Fruit fly (Drosophila melanogaster) whole organism, wandering third instar larva: Measurements from ENCODE around the gene CG4949.
A peak's percentile ranks its signal among the peaks of the same experiment; 100 is the strongest.

Source experiments
- Abd-B ChIP-seq: fragments of >200 bp; optimal IDR thresholded peaks from 2 replicates; lab custom pipeline; 2017; ENCODE audit warnings: missing biosample characterization, missing genetic modification characterization
- CG32264 ChIP-seq: fragments of 200-800 bp; sonication (Bioruptor generic); optimal IDR thresholded peaks from 2 replicates; lab custom pipeline; 2016; ENCODE audit warnings: missing biosample characterization, missing genetic modification characterization
- CG9705 ChIP-seq: fragments of 200-800 bp; sonication (Bioruptor generic); optimal IDR thresholded peaks from 2 replicates; lab custom pipeline; 2018; ENCODE audit warnings: missing biosample characterization, mild to moderate bottlenecking, missing genetic modification characterization
- CrebA ChIP-seq: fragments of 200-800 bp; sonication (Bioruptor generic); optimal IDR thresholded peaks from 2 replicates; lab custom pipeline; 2016; ENCODE audit warnings: missing biosample characterization, mild to moderate bottlenecking, missing genetic modification characterization, borderline replicate concordance
- Dfd ChIP-seq: fragments of >200 bp; optimal IDR thresholded peaks from 2 replicates; lab custom pipeline; 2017; ENCODE audit warnings: missing biosample characterization, missing genetic modification characterization
- Dif ChIP-seq: fragments of 200-275, 200-300 bp; sonication (Bioruptor generic); optimal IDR thresholded peaks from 2 replicates; lab custom pipeline; 2018; ENCODE audit warnings: missing biosample characterization, missing genetic modification characterization; ENCODE audit not compliant: partially characterized antibody
- GATAd ChIP-seq: sonication (Bioruptor generic); optimal IDR thresholded peaks from 2 replicates; lab custom pipeline; 2016; ENCODE audit warnings: missing biosample characterization, missing genetic modification characterization
- HLH106 ChIP-seq: fragments of 200-800 bp; optimal IDR thresholded peaks from 3 replicates; lab custom pipeline; 2019; ENCODE audit warnings: missing biosample characterization, mild to moderate bottlenecking, missing genetic modification characterization, moderate library complexity
- Hr78 ChIP-seq: fragments of >200 bp; optimal IDR thresholded peaks from 2 replicates; lab custom pipeline; 2017; ENCODE audit warnings: missing biosample characterization, missing genetic modification characterization
- Hr83 ChIP-seq: fragments of 200-300 bp; sonication (Bioruptor generic); optimal IDR thresholded peaks from 2 replicates; lab custom pipeline; 2016; ENCODE audit warnings: missing biosample characterization, mild to moderate bottlenecking, missing genetic modification characterization, moderate library complexity; ENCODE audit not compliant: poor library complexity, severe bottlenecking
- Jra ChIP-seq: sonication (Bioruptor generic); optimal IDR thresholded peaks from 2 replicates; lab custom pipeline; 2016; ENCODE audit warnings: missing biosample characterization, missing genetic modification characterization
- Mio ChIP-seq: sonication (Bioruptor generic); optimal IDR thresholded peaks from 2 replicates; lab custom pipeline; 2016; ENCODE audit warnings: missing biosample characterization, missing genetic modification characterization
- Myc ChIP-seq: fragments of >200 bp; optimal IDR thresholded peaks from 2 replicates; lab custom pipeline; 2017
- N ChIP-seq: fragments of >200 bp; optimal IDR thresholded peaks from 2 replicates; lab custom pipeline; 2018; ENCODE audit warnings: missing biosample characterization, missing external identifiers, missing genetic modification characterization
- OdsH ChIP-seq: fragments of 200-800 bp; sonication (Bioruptor generic); optimal IDR thresholded peaks from 2 replicates; lab custom pipeline; 2016; ENCODE audit warnings: missing biosample characterization, mild to moderate bottlenecking, missing genetic modification characterization
- Rel ChIP-seq, 2 experiments: fragments of 200-800 bp; sonication (Bioruptor generic) in 1 of 2; optimal IDR thresholded peaks; 2 replicates in 1 of 2; 3 replicates in 1 of 2; lab custom pipeline; 2016 to 2019; ENCODE audit warnings: mild to moderate bottlenecking in 2 of 2, missing biosample characterization in 2 of 2, missing genetic modification characterization in 2 of 2, moderate library complexity in 1 of 2
- Sp1 ChIP-seq: fragments of 200-800 bp; sonication (Bioruptor generic); optimal IDR thresholded peaks from 3 replicates; lab custom pipeline; 2019; ENCODE audit warnings: missing biosample characterization, mild to moderate bottlenecking, missing genetic modification characterization, moderate library complexity
- Vsx2 ChIP-seq: fragments of 200-300, 225-300 bp; sonication (Bioruptor generic); optimal IDR thresholded peaks from 2 replicates; lab custom pipeline; 2018; ENCODE audit warnings: missing biosample characterization, missing genetic modification characterization; ENCODE audit not compliant: partially characterized antibody
- br ChIP-seq: fragments of 200-800 bp; sonication (Bioruptor generic); optimal IDR thresholded peaks from 2 replicates; lab custom pipeline; 2016; ENCODE audit warnings: missing biosample characterization, missing genetic modification characterization
- brk ChIP-seq: fragments of 200-800 bp; sonication (Bioruptor generic); optimal IDR thresholded peaks from 2 replicates; lab custom pipeline; 2016; ENCODE audit warnings: missing biosample characterization, mild to moderate bottlenecking, missing genetic modification characterization
- dl ChIP-seq, 2 experiments: fragments of 175-275, 200-275 bp in 1 of 2; fragments of 200-275 bp in 1 of 2; sonication (Bioruptor generic); optimal IDR thresholded peaks; lab custom pipeline; 2018; ENCODE audit warnings: mild to moderate bottlenecking in 2 of 2, missing biosample characterization in 2 of 2, missing genetic modification characterization in 2 of 2, moderate library complexity in 2 of 2; ENCODE audit not compliant: partially characterized antibody in 2 of 2, insufficient read depth in 1 of 2
- dsf ChIP-seq: sonication (Bioruptor generic); optimal IDR thresholded peaks from 2 replicates; lab custom pipeline; 2016; ENCODE audit warnings: missing biosample characterization, missing genetic modification characterization, borderline replicate concordance
- ey ChIP-seq: fragments of 200-800 bp; sonication (Bioruptor generic); optimal IDR thresholded peaks from 2 replicates; lab custom pipeline; 2016; ENCODE audit warnings: missing biosample characterization, missing genetic modification characterization
- foxo ChIP-seq, 2 experiments: fragments of 200-800 bp; sonication (Bioruptor generic); optimal IDR thresholded peaks; 2 replicates in 1 of 2; 3 replicates in 1 of 2; lab custom pipeline; 2016 to 2017; ENCODE audit warnings: missing biosample characterization in 2 of 2, missing genetic modification characterization in 2 of 2
- fru ChIP-seq: fragments of 200-800 bp; sonication (Bioruptor generic); optimal IDR thresholded peaks from 3 replicates; lab custom pipeline; 2016; ENCODE audit warnings: missing biosample characterization, mild to moderate bottlenecking, missing genetic modification characterization
- jim ChIP-seq: fragments of 175-275, 200-325 bp; sonication (Bioruptor generic); optimal IDR thresholded peaks from 2 replicates; lab custom pipeline; 2016; ENCODE audit warnings: missing biosample characterization, mild to moderate bottlenecking, missing genetic modification characterization
- pan ChIP-seq: fragments of >200 bp; optimal IDR thresholded peaks from 2 replicates; lab custom pipeline; 2017
- psq ChIP-seq: fragments of 200-800 bp; sonication (Bioruptor generic); optimal IDR thresholded peaks from 3 replicates; lab custom pipeline; 2017; ENCODE audit warnings: missing biosample characterization, mild to moderate bottlenecking, missing genetic modification characterization, moderate library complexity
- rgr ChIP-seq: fragments of 200-800 bp; sonication (Bioruptor generic); optimal IDR thresholded peaks from 3 replicates; lab custom pipeline; 2016; ENCODE audit warnings: missing biosample characterization, mild to moderate bottlenecking, missing genetic modification characterization
- sage ChIP-seq: fragments of 200-800 bp; sonication (Bioruptor generic); optimal IDR thresholded peaks from 2 replicates; lab custom pipeline; 2016; ENCODE audit warnings: missing biosample characterization, mild to moderate bottlenecking, missing genetic modification characterization
- sv ChIP-seq: fragments of 200-800 bp; sonication (Bioruptor generic); optimal IDR thresholded peaks from 3 replicates; lab custom pipeline; 2016; ENCODE audit warnings: missing biosample characterization, missing genetic modification characterization
- tai ChIP-seq: sonication (Bioruptor generic); optimal IDR thresholded peaks from 2 replicates; lab custom pipeline; 2016; ENCODE audit warnings: missing biosample characterization, missing genetic modification characterization
- usp ChIP-seq: fragments of >200 bp; optimal IDR thresholded peaks from 2 replicates; lab custom pipeline; 2017; ENCODE audit warnings: missing biosample characterization, missing genetic modification characterization
- woc ChIP-seq: sonication (Bioruptor generic); optimal IDR thresholded peaks from 2 replicates; lab custom pipeline; 2016; ENCODE audit warnings: missing biosample characterization, mild to moderate bottlenecking, missing genetic modification characterization

The CG4949 gene

DNA sequence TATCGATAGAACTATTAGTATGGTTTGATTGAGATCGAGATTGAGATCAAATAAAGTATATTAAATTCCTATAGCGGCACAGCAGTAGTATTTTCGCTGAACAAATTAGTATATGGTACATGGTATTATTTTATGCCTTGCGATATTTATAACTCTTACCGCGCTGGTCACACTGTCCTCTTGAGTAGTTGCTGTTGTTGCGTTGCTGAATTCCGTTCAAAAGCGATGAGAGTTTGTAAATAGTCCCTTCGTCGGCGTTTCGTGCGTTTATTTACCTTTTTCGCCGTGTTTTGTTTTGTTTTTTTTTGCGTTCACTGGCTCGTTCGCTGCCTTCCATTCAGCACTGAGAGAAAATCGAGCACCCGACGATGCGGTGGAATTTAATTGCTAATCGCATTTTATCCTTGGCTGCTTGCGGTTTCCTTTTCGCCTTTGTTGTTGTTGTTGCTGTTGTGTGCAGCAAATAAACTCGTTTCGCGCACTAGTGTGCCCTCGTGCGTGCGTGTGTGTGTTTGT is 28.8 kb downstream of the CG4949 start, which contains the start of gene CG5004:
CG5004 (plus strand) TSS at position 182 of the 516 bp plus-strand sequence.
- TF ChIP-seq GATAd (GFP tag; lab: Kevin White, UChicago): no peak
- peak; percentile 12 for TF ChIP-seq brk (GFP tag; lab: Kevin White, UChicago)
- TF ChIP-seq rgr (GFP tag; lab: Kevin White, UChicago): peak; percentile 6
- peak; percentile 11 for TF ChIP-seq Jra
- TF ChIP-seq Hr78: no peak
- no peak for TF ChIP-seq Mio
- TF ChIP-seq sage (GFP tag; lab: Kevin White, UChicago): no peak
- TF ChIP-seq CG32264 (GFP tag; lab: Kevin White, UChicago): no peak
- TF ChIP-seq fru (GFP tag; lab: Kevin White, UChicago): peak; percentile 8
- peak; percentile 25 for TF ChIP-seq Sp1 (GFP tag; lab: Kevin White, UChicago)
- peak; percentile 27 for TF ChIP-seq OdsH (GFP tag; lab: Kevin White, UChicago)
- no peak for TF ChIP-seq CG9705 (GFP tag; lab: Kevin White, UChicago)
- TF ChIP-seq, all 38 proteins: peak for 6

DNA sequence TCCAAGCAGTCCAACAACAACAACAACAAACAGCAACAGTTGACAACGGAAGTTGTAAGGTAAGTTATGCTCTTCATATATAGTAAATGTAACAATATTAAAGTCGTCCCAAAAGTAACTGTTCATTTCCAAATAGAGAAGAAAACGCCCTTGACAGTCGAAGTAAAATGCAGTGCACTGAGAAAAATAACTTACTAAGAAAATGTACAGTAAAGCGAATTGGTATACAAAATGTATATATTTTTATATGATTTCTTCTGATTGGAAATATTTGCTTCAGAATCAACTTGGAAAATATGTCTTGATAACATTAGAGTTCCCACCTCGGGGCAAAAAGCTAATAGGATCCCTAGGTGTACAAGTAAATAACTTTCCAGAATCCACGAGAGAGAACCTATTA is 29.4 kb downstream of the CG4949 start:
- TF ChIP-seq usp (GFP tag; lab: Kevin White, UChicago) (no peak), tai (GFP tag; lab: Kevin White, UChicago) (no peak), N (GFP tag; lab: Kevin White, UChicago) (no peak), Jra (no peak), OdsH (GFP tag; lab: Kevin White, UChicago) (no peak)

DNA sequence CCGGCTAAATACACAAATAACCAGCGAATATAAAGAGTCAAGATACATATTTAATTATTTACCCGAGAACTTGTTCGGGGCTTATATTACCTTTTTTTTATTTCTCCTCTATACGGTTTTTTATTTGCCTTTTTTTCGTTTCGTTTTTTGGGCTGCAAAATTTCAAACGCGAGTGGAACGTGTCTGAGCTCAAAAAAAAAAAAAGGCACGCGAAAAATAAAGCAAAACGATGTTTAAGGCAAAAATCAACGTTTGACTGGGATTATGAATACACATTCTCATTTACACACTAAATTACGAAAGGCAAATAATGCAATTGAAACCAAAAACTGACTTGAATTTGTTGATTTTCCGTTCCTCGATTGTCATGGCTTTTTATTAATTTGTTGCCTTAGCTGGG is 31.0 kb downstream of the CG4949 start:
- peak; percentile 64 for TF ChIP-seq Sp1 (GFP tag; lab: Kevin White, UChicago)
- TF ChIP-seq jim: peak; percentile 36
- no peak for TF ChIP-seq Mio
- peak; percentile 46 for TF ChIP-seq CrebA (GFP tag; lab: Kevin White, UChicago)
- peak; percentile 20 for TF ChIP-seq Rel (GFP tag; optimal IDR thresholded peaks at IDR 0.05; lab: Kevin White, UChicago)
- TF ChIP-seq Rel (tag; optimal IDR thresholded peaks at IDR 0.05; lab: Kevin White, UChicago): no peak

DNA sequence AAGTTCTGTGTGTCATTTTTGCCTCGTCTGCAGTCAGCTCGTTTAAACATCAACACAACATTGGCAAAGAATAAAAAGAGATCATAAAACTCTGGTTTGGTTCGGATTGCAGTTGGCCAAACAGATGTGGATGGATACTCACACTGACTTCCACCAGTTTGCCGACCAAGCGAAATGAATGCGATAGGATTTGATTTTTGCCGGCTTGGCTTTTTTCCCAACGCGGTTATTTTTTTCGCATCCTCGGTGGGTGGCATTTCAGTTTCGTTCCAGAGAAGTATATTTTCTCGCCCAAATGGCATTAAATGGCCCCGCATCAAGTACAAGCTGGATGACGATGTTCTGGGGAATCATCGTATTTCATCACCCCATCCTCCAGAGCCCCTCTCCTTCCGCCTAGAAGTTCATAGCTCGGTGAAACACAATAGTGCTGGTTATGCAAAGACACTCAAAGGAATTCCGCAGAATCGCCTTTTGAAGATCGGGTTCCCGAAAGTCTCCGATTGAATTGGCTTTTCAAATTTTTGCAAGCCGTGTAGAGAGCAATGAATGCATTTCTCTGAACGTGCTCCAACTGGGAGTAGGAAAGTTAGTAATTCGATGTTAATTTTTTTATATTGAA is 32.0 kb downstream of the CG4949 start:
- TF ChIP-seq Dfd (GFP tag; lab: Kevin White, UChicago) (no peak), Myc (lab: Kevin White, UChicago) (no peak), CrebA (GFP tag; lab: Kevin White, UChicago) (no peak), Vsx2 (no peak), pan (lab: Kevin White, UChicago) (no peak), foxo (GFP tag; optimal IDR thresholded peaks at IDR 0.05; lab: Kevin White, UChicago) (no peak), usp (GFP tag; lab: Kevin White, UChicago) (no peak), HLH106 (tag; lab: Kevin White, UChicago) (no peak), sv (GFP tag; lab: Kevin White, UChicago) (no peak), OdsH (GFP tag; lab: Kevin White, UChicago) (no peak), woc (GFP tag; lab: Kevin White, UChicago) (no peak), Sp1 (GFP tag; lab: Kevin White, UChicago) (no peak), dsf (GFP tag; lab: Kevin White, UChicago) (no peak)
- TF ChIP-seq, all 38 proteins: peak for 0

DNA sequence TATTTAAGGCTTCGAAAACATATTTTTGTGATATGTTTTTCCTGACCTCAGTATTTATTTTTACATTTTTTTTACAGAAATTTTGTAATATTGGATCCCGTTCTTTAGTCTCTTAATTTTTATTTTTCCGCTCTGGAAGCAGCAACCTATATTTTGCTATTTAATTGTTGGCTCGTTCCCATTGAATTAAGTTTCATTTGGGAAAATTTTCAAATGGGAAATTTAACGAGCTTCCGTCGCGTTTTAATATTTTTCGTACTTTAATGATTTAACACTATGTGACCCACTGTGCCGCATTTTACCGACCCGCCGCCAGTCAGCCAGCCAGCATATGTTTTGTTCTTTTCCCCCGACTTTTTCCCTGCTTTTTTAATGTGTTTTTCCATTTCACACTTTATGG is 32.6 kb downstream of the CG4949 start:
- no peak for TF ChIP-seq Abd-B (GFP tag; lab: Kevin White, UChicago)
- no peak for TF ChIP-seq CrebA (GFP tag; lab: Kevin White, UChicago)
- no peak for TF ChIP-seq sv (GFP tag; lab: Kevin White, UChicago)
- TF ChIP-seq OdsH (GFP tag; lab: Kevin White, UChicago): no peak
- TF ChIP-seq brk (GFP tag; lab: Kevin White, UChicago): no peak
- no peak for TF ChIP-seq Jra
- TF ChIP-seq psq: no peak
- no peak for TF ChIP-seq dl (GFP tag; optimal IDR thresholded peaks at IDR 0.05; lab: Kevin White, UChicago; ENCODE audit: insufficient read depth in 1 of 2, partially characterized antibody in 2 of 2)
- TF ChIP-seq br: no peak
- TF ChIP-seq ey (GFP tag; lab: Kevin White, UChicago): no peak
- TF ChIP-seq rgr (GFP tag; lab: Kevin White, UChicago): no peak
- TF ChIP-seq Hr78: no peak
- TF ChIP-seq Hr83 (GFP tag; lab: Kevin White, UChicago): no peak
- TF ChIP-seq Dif (GFP tag; lab: Kevin White, UChicago): no peak
- no peak for TF ChIP-seq Sp1 (GFP tag; lab: Kevin White, UChicago)
